Worm (Caenorhabditis elegans): ENCODE results near the gene T28C12.1.
A peak's percentile ranks its signal among the peaks of the same experiment; 100 is the strongest.

T28C12.1 gene

DNA sequence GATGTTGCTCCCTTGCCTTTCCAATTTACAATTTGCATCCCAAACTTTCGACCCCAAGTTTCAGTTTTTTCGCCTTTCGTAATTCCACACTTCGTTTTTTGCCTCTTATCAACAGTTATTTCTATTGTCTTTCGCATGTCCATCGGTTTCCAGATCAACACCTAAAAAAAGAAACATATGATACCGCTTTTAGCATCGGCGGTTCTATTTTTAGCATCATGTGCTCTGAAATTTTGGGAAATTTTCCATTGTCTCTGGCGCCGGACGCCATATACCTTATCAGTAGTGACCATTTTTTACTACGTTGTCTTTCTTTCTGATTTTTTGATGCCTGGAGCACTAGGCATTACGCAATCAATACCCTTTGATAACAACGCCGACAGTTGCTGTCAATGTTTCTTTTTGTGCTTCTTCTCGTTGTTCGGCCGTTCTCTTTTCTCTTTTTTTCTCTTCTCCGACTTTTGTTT lies 24.3 kb downstream of the T28C12.1 start, which contains the start of gene bcl-11:
Gene bcl-11 (plus strand): TSS at position 51 of the 467 bp plus-strand sequence.
- TF ChIP-seq nhr-20 (tag; optimal IDR thresholded peaks at IDR 0.05), result no peak
- TF ChIP-seq fkh-8 (tag; optimal IDR thresholded peaks at IDR 0.05), result no peak
- no peak for TF ChIP-seq alr-1 (tag; optimal IDR thresholded peaks at IDR 0.05; ENCODE audit: borderline replicate concordance)
- peak; percentile 81 for TF ChIP-seq elt-2 (tag; optimal IDR thresholded peaks at IDR 0.05)
- no peak for TF ChIP-seq mdl-1 (tag; optimal IDR thresholded peaks at IDR 0.05)
- TF ChIP-seq lin-14 (GFP tag; optimal IDR thresholded peaks at IDR 0.05), result peak; percentile 16
- TF ChIP-seq tlp-1 (tag; optimal IDR thresholded peaks at IDR 0.05), result no peak

DNA sequence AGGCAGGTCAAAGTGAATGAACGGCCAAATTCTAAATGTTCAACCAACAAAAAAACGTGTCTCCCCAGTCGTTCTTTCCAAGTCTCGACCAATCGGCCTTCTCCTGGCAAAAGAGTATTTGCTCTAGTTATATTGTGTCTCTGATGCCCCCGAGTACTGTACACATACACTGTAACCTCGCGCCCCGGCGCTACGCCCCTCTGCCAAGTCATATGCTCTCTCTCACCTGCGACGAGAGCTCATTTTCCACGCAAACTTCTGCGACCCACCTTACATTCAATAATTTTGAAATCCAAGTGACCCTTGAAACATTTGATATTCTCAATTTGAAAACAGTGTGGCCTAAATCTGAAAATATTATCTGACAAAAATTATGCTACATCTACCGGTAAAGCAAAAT lies 25.5 kb downstream of the T28C12.1 start:
- no peak for TF ChIP-seq nhr-12 (tag; optimal IDR thresholded peaks at IDR 0.05)
- no peak for TF ChIP-seq nhr-85 (tag)
- TF ChIP-seq zag-1 (tag; optimal IDR thresholded peaks at IDR 0.05), result no peak
- TF ChIP-seq lin-14 (GFP tag; optimal IDR thresholded peaks at IDR 0.05), result peak; percentile 23
- TF ChIP-seq mab-9 (GFP tag; IDR thresholded peaks at IDR 0.05), result no peak
- TF ChIP-seq snpc-4 (tag; optimal IDR thresholded peaks at IDR 0.05), result no peak
- no peak for TF ChIP-seq C04F5.9 (tag; optimal IDR thresholded peaks at IDR 0.05)
- TF ChIP-seq unc-62 (GFP tag; optimal IDR thresholded peaks at IDR 0.05), result no peak
- TF ChIP-seq tbx-2 (tag; optimal IDR thresholded peaks at IDR 0.05), result peak; percentile 19
- no peak for TF ChIP-seq dpl-1 (GFP tag; optimal IDR thresholded peaks at IDR 0.05)
- peak; percentile 12 for TF ChIP-seq nhr-77 (tag; optimal IDR thresholded peaks at IDR 0.05)
- TF ChIP-seq nhr-237 (tag; optimal IDR thresholded peaks at IDR 0.05), result no peak
- TF ChIP-seq ceh-90 (tag; optimal IDR thresholded peaks at IDR 0.05), result no peak
- TF ChIP-seq elt-3 (tag; optimal IDR thresholded peaks at IDR 0.05), result no peak
- TF ChIP-seq C34B4.2 (tag; optimal IDR thresholded peaks at IDR 0.05), result no peak
- TF ChIP-seq nhr-76 (tag; optimal IDR thresholded peaks at IDR 0.05), result no peak
- no peak for TF ChIP-seq unc-130 (tag; optimal IDR thresholded peaks at IDR 0.05)
- TF ChIP-seq nhr-20 (tag; optimal IDR thresholded peaks at IDR 0.05), result peak; percentile 19
- no peak for TF ChIP-seq C16A3.4 (tag; optimal IDR thresholded peaks at IDR 0.05)
- TF ChIP-seq lsy-2 (tag; optimal IDR thresholded peaks at IDR 0.05), result peak in 1 of 2 experiments; percentile 15
- TF ChIP-seq lin-35 (GFP tag; optimal IDR thresholded peaks at IDR 0.05), result no peak
- no peak for TF ChIP-seq aha-1 (tag; optimal IDR thresholded peaks at IDR 0.05)
- no peak for TF ChIP-seq jun-1 (tag; optimal IDR thresholded peaks at IDR 0.05)
- TF ChIP-seq sptf-1 (tag; optimal IDR thresholded peaks at IDR 0.05), result no peak
- no peak for TF ChIP-seq ama-1 (optimal IDR thresholded peaks at IDR 0.05)
- TF ChIP-seq sox-4 (tag; optimal IDR thresholded peaks at IDR 0.05), result no peak

DNA sequence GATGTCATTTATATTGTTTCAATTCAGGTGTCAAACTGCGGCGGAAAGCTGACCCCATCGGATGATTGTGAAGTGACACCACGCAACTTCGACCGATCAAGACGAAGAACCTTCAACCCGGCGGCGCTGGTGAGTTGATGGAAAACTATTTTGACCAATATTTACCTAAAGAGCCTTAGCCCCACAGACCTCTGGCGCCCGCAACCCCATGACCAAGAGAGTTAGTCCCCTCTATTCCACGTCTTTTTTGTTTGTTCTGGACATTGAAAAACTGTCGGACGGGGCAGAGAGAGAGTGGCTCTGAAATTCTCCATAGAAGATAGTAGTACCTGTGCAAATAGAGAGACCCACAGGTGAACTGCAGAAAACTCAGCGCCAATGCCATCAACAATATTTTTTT lies 27.0 kb downstream of the T28C12.1 start:
- TF ChIP-seq Y116A8C.19 (tag; optimal IDR thresholded peaks at IDR 0.05; ENCODE audit: borderline replicate concordance) (no peak), nhr-19 (GFP tag; conservative IDR thresholded peaks at IDR 0.05) (0 out of 2 replicates have a peak, but pooled peaks have one; percentile 3), tbx-2 (tag; optimal IDR thresholded peaks at IDR 0.05) (peak; percentile 9), lin-14 (GFP tag; optimal IDR thresholded peaks at IDR 0.05) (peak; percentile 23)

DNA sequence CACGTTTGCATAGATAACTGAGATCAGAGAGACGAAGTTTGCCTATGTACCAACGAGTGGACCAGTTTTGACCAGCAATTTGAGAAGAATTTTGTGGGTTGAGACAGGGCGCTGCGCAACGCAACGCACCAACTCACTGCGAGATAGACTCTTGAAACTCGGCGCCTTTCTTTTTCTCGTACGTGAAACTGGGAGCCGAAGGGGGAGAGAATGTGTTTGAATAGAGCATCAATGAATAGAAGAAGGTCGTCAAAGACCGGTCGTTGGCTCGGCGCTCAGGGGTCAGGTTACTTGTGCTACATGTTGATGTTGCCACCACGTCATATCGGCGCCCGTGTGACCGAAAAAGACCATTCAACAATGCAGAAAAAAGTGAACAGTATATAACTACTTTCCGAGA lies 27.8 kb downstream of the T28C12.1 start:
- TF ChIP-seq nhr-20 (tag; optimal IDR thresholded peaks at IDR 0.05) (peak; percentile 3), tlp-1 (tag; optimal IDR thresholded peaks at IDR 0.05) (no peak), lin-14 (GFP tag; optimal IDR thresholded peaks at IDR 0.05) (peak; percentile 45), nhr-71 (tag; optimal IDR thresholded peaks at IDR 0.05) (peak; percentile 2), mdl-1 (tag; optimal IDR thresholded peaks at IDR 0.05) (no peak), sptf-1 (tag; optimal IDR thresholded peaks at IDR 0.05) (no peak), grh-1 (GFP tag; IDR thresholded peaks at IDR 0.05) (peak; percentile 55; the same call in 1 of the 2 replicates), ets-5 (GFP tag; IDR thresholded peaks at IDR 0.05) (no peak), nhr-19 (GFP tag; conservative IDR thresholded peaks at IDR 0.05) (no peak; the same call in 1 of the 2 replicates)

All from whole organism, L1 larva.